Worm (Caenorhabditis elegans) whole organism, young adult: Measurements from ENCODE around the gene H12I13.6.

ENCODE experiments used
- ama-1 ChIP-seq, 3 experiments: fragments of 150-350 bp in 1 of 3; sonication (generic microtip) in 2 of 3; optimal IDR thresholded peaks; 2 replicates each; lab custom pipeline; 2014 to 2018; ENCODE audit warnings: missing biosample characterization in 2 of 3, missing genetic modification characterization in 2 of 3, missing genetic modification reagents in 2 of 3
- dpl-1 ChIP-seq: fragments of 150-350 bp; optimal IDR thresholded peaks from 2 replicates; lab custom pipeline; 2014; ENCODE audit warnings: missing biosample characterization, missing genetic modification reagents, missing genetic modification characterization
- hlh-26 ChIP-seq: fragments of 200-800 bp; sonication (Bioruptor generic); conservative IDR thresholded peaks from 2 replicates; pipeline ENCODE4 v1.3.6; 2022; ENCODE audit warnings: missing genetic modification reagents, missing genetic modification characterization, missing compliant biosample characterization
- madf-3 ChIP-seq: fragments of 200-800 bp; sonication (Bioruptor generic); IDR thresholded peaks from 2 replicates; pipeline ENCODE4 v1.3.6; 2022; ENCODE audit warnings: missing genetic modification reagents, missing genetic modification characterization, missing compliant biosample characterization
- nhr-27 ChIP-seq: fragments of 200-800 bp; sonication (Bioruptor generic); optimal IDR thresholded peaks from 2 replicates; lab custom pipeline; 2018; ENCODE audit warnings: mild to moderate bottlenecking, missing genetic modification characterization, moderate library complexity, missing compliant biosample characterization
- nhr-80 ChIP-seq: sonication (generic microtip); optimal IDR thresholded peaks from 2 replicates; lab custom pipeline; 2016; ENCODE audit warnings: missing genetic modification characterization, missing compliant biosample characterization
- pha-4 ChIP-seq: fragments of 150-350 bp; sonication (generic microtip); optimal IDR thresholded peaks from 2 replicates; lab custom pipeline; 2014; ENCODE audit warnings: missing biosample characterization, missing genetic modification reagents, missing genetic modification characterization
- snpc-4 ChIP-seq, 5 experiments: fragments of 150-350 bp in 1 of 5; sonication (generic microtip) in 4 of 5; optimal IDR thresholded peaks; 2 replicates each; lab custom pipeline; 2014 to 2018; ENCODE audit warnings: missing genetic modification characterization in 5 of 5, missing biosample characterization in 3 of 5, antibody characterized with exemption in 2 of 5, mild to moderate bottlenecking in 2 of 5, missing compliant biosample characterization in 2 of 5, missing genotype in 2 of 5, moderate library complexity in 2 of 5, missing genetic modification reagents in 1 of 5
- unc-62 ChIP-seq: fragments of 150-350 bp; optimal IDR thresholded peaks from 2 replicates; lab custom pipeline; 2014; ENCODE audit warnings: missing biosample characterization, missing genetic modification reagents, missing genetic modification characterization
- xnd-1 ChIP-seq: sonication (generic microtip); optimal IDR thresholded peaks from 2 replicates; lab custom pipeline; 2016; ENCODE audit warnings: missing genotype, missing genetic modification reagents, missing genetic modification characterization, missing compliant biosample characterization

- TF ChIP-seq nhr-27 (no peak), pha-4 (tag; lab: Kevin White, UChicago) (no peak), xnd-1 (tag; lab: Kevin White, UChicago) (no peak), dpl-1 (no peak), hlh-26 (GFP tag; lab: Robert Waterston, UW) (no peak), madf-3 (GFP tag; lab: Robert Waterston, UW) (no peak), ama-1 (optimal IDR thresholded peaks at IDR 0.05; lab: Kevin White, UChicago) (no peak), ama-1 (GFP tag; optimal IDR thresholded peaks at IDR 0.05; lab: Kevin White, UChicago) (no peak), snpc-4 (GFP tag; optimal IDR thresholded peaks at IDR 0.05; lab: Kevin White, UChicago) (no peak), snpc-4 (tag; optimal IDR thresholded peaks at IDR 0.05; lab: Kevin White, UChicago) (no peak), nhr-80 (tag; lab: Kevin White, UChicago) (no peak), unc-62 (no peak)
These were observed 39.0 kb downstream of the H12I13.6 start for ce11 chrII:6116701-6117100.
